Fruit fly (Drosophila melanogaster) whole organism, adult: Measurements from ENCODE around the gene Bx.

ENCODE experiments used
- CG11617 ChIP-seq: fragments of 200-800 bp; sonication (Bioruptor generic); optimal IDR thresholded peaks from 2 replicates; lab custom pipeline; 2017; ENCODE audit warnings: mild to moderate bottlenecking, missing biosample characterization, missing genetic modification reagents, missing genetic modification characterization
- CG12768 ChIP-seq: fragments of 200-800 bp; sonication (Bioruptor generic); optimal IDR thresholded peaks from 2 replicates; lab custom pipeline; 2017; ENCODE audit warnings: missing biosample characterization, missing genetic modification characterization, mild to moderate bottlenecking, moderate library complexity, missing genetic modification reagents
- CG14711 ChIP-seq: fragments of 200-800 bp; sonication (Bioruptor generic); optimal IDR thresholded peaks from 2 replicates; lab custom pipeline; 2018; ENCODE audit warnings: missing biosample characterization, mild to moderate bottlenecking, missing genetic modification characterization, moderate library complexity
- CG1620 ChIP-seq: fragments of 200-800 bp; sonication (Bioruptor generic); optimal IDR thresholded peaks from 2 replicates; lab custom pipeline; 2016; ENCODE audit warnings: missing biosample characterization, missing genetic modification characterization
- CG33017 ChIP-seq: fragments of 200-800 bp; sonication (Bioruptor generic); optimal IDR thresholded peaks from 2 replicates; lab custom pipeline; 2018; ENCODE audit warnings: missing biosample characterization, mild to moderate bottlenecking, missing genetic modification characterization, moderate library complexity
- CG5204 ChIP-seq: fragments of 200-800 bp; sonication (Bioruptor generic); optimal IDR thresholded peaks from 2 replicates; lab custom pipeline; 2016; ENCODE audit warnings: missing biosample characterization, missing genetic modification characterization
- CG7045 ChIP-seq: fragments of 200-800 bp; sonication (Bioruptor generic); optimal IDR thresholded peaks from 2 replicates; lab custom pipeline; 2017; ENCODE audit warnings: missing biosample characterization, mild to moderate bottlenecking, missing genetic modification characterization
- CG7101 ChIP-seq: fragments of 200-800 bp; sonication (Bioruptor generic); optimal IDR thresholded peaks from 2 replicates; lab custom pipeline; 2018; ENCODE audit warnings: missing biosample characterization, mild to moderate bottlenecking, missing genetic modification characterization, moderate library complexity
- Clk ChIP-seq: fragments of 200-800 bp; sonication (Bioruptor generic); optimal IDR thresholded peaks from 2 replicates; lab custom pipeline; 2017; ENCODE audit warnings: missing biosample characterization, missing genetic modification characterization
- Crg-1 ChIP-seq: fragments of 200-800 bp; sonication (Bioruptor generic); optimal IDR thresholded peaks from 2 replicates; lab custom pipeline; 2016; ENCODE audit warnings: missing biosample characterization, missing genetic modification characterization
- Hr96 ChIP-seq: fragments of 200-800 bp; sonication (Bioruptor generic); optimal IDR thresholded peaks from 2 replicates; lab custom pipeline; 2016; ENCODE audit warnings: missing biosample characterization, missing genetic modification characterization
- Mnt ChIP-seq: fragments of 200-800 bp; sonication (Bioruptor generic); optimal IDR thresholded peaks from 2 replicates; lab custom pipeline; 2016; ENCODE audit warnings: missing biosample characterization, mild to moderate bottlenecking, missing genetic modification characterization
- bab1 ChIP-seq: fragments of 200-800 bp; sonication (Bioruptor generic); optimal IDR thresholded peaks from 3 replicates; lab custom pipeline; 2019; ENCODE audit warnings: missing biosample characterization, mild to moderate bottlenecking, missing genetic modification characterization, moderate library complexity
- cic ChIP-seq: fragments of 200-800 bp; sonication (Bioruptor generic); optimal IDR thresholded peaks from 2 replicates; lab custom pipeline; 2017; ENCODE audit warnings: missing biosample characterization, mild to moderate bottlenecking, missing genetic modification characterization, moderate library complexity
- cnc ChIP-seq, 2 experiments: fragments of >200 bp; optimal IDR thresholded peaks; 2 replicates each; lab custom pipeline; 2017
- kay ChIP-seq: fragments of 200-800 bp; sonication (Bioruptor generic); peaks from one replicate; lab custom pipeline; 2016; ENCODE audit warnings: missing biosample characterization, missing genetic modification characterization, borderline replicate concordance
- ovo ChIP-seq: fragments of 200-800 bp; sonication (Bioruptor generic); optimal IDR thresholded peaks from 2 replicates; lab custom pipeline; 2016; ENCODE audit warnings: missing biosample characterization, missing genetic modification characterization
- pad ChIP-seq: fragments of 200-800 bp; sonication (Bioruptor generic); optimal IDR thresholded peaks from 3 replicates; lab custom pipeline; 2017; ENCODE audit warnings: missing biosample characterization, missing genetic modification characterization, mild to moderate bottlenecking, moderate library complexity, missing genetic modification reagents
- tj ChIP-seq: fragments of 200-800 bp; sonication (Bioruptor generic); optimal IDR thresholded peaks from 3 replicates; lab custom pipeline; 2017; ENCODE audit warnings: missing biosample characterization, mild to moderate bottlenecking, missing genetic modification characterization, moderate library complexity
- toe ChIP-seq: fragments of 200-800 bp; sonication (Bioruptor generic); optimal IDR thresholded peaks from 2 replicates; lab custom pipeline; 2016; ENCODE audit warnings: missing biosample characterization, missing genetic modification characterization

Gene Bx

DNA sequence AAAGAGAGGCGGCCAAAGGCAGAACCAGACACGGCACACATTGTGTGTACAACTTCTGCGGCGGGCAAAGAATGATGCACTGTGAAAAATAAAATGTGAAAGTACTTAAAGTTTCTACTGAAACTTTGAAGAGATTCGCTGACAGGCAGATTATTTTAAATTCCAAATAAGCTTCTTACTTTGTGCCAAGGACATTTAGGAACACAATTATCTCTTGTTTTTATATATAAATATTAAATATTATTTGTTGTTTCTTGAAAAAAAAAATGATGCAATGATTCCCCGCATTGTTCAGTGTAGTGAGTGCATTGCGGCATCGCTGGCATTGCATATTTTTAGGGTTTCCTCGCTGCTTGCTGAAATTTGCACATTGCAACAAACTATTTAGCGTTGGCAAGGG is 49.8 kb downstream of the Bx start:
- no peak for TF ChIP-seq Mnt
- no peak for TF ChIP-seq CG7045 (GFP tag; lab: Kevin White, UChicago)
- TF ChIP-seq cnc (optimal IDR thresholded peaks at IDR 0.05; lab: Kevin White, UChicago): no peak
- TF ChIP-seq Crg-1 (GFP tag; lab: Kevin White, UChicago): no peak
- TF ChIP-seq ovo (GFP tag; lab: Kevin White, UChicago): no peak
- no peak for TF ChIP-seq CG11617 (GFP tag; lab: Kevin White, UChicago)
- TF ChIP-seq CG12768 (GFP tag; lab: Kevin White, UChicago): no peak
- no peak for TF ChIP-seq CG14711 (tag; lab: Kevin White, UChicago)
- TF ChIP-seq cic (GFP tag; lab: Kevin White, UChicago): no peak
- TF ChIP-seq Clk (GFP tag; lab: Kevin White, UChicago): no peak
- no peak for TF ChIP-seq bab1 (GFP tag; lab: Kevin White, UChicago)
- no peak for TF ChIP-seq kay (GFP tag; lab: Kevin White, UChicago)
- no peak for TF ChIP-seq pad (GFP tag; lab: Kevin White, UChicago)

DNA sequence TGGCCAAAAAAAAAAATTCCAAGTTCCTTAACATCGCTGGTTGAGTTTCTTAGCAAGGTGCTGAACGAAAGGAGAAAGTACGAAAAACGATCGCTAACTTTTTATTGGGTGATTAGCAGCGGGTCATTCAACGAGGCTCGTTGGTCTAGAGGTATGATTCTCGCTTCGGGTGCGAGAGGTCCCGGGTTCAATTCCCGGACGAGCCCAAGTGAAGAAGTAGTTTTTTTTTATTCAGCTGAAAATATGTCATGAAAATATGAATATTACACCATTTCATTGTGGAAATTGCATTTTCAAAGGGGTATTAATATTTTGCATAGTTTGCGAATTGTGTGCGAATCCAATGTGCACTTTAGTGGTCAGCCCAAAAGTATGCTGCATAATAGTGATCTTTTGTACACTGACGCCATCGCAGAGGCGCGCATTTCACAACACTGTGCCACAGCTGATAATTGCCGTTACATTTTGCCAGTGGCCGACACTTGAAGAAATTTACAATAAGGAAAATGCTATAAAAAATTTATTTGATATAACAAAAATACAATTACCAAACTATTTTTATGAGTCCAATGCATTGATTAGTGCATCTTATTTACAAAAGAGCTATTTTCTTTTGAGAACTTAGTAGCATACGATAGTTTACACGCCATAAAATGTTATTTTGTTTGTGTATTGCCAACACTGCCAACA is 50.5 kb downstream of the Bx start:
- peak; percentile 34 for TF ChIP-seq bab1 (GFP tag; lab: Kevin White, UChicago)
- TF ChIP-seq Clk (GFP tag; lab: Kevin White, UChicago): no peak
- peak; percentile 64 for TF ChIP-seq tj
- TF ChIP-seq ovo (GFP tag; lab: Kevin White, UChicago): peak; percentile 55
- TF ChIP-seq kay (GFP tag; lab: Kevin White, UChicago): no peak
- TF ChIP-seq CG11617 (GFP tag; lab: Kevin White, UChicago): no peak
- TF ChIP-seq CG1620 (GFP tag; lab: Kevin White, UChicago): no peak
- TF ChIP-seq CG12768 (GFP tag; lab: Kevin White, UChicago): no peak
- no peak for TF ChIP-seq Mnt
- no peak for TF ChIP-seq cic (GFP tag; lab: Kevin White, UChicago)
- no peak for TF ChIP-seq cnc (optimal IDR thresholded peaks at IDR 0.05; lab: Kevin White, UChicago)
- no peak for TF ChIP-seq CG14711 (tag; lab: Kevin White, UChicago)
- TF ChIP-seq Crg-1 (GFP tag; lab: Kevin White, UChicago): no peak
- TF ChIP-seq CG7045 (GFP tag; lab: Kevin White, UChicago): no peak
- TF ChIP-seq Hr96: peak; percentile 3
- no peak for TF ChIP-seq CG7101 (tag; lab: Kevin White, UChicago)
- TF ChIP-seq CG33017 (tag; lab: Kevin White, UChicago): no peak
- TF ChIP-seq pad (GFP tag; lab: Kevin White, UChicago): peak; percentile 74
- TF ChIP-seq toe: no peak

DNA sequence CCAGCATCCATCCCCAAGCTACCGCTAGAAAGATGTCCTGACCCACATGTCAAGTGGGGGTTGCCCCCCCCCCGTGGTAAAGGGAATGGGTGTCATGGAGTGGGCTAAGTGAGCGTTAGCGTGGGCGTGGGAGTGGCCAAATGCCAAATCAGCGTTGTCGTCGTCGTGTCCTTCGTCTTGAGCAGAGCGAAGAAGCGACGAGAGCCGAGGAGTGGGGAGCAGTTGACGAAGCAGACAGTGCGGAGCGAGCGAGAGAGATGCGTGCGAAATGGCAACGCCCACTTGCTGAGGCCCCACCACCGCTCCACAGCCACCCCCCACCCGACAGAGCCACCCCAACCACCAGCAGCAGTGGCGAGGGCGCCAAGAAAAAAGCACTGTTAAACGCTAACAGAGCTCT is 59.9 kb downstream of the Bx start:
- TF ChIP-seq Hr96 (no peak), Crg-1 (GFP tag; lab: Kevin White, UChicago) (no peak), CG33017 (tag; lab: Kevin White, UChicago) (no peak), CG7101 (tag; lab: Kevin White, UChicago) (no peak)

DNA sequence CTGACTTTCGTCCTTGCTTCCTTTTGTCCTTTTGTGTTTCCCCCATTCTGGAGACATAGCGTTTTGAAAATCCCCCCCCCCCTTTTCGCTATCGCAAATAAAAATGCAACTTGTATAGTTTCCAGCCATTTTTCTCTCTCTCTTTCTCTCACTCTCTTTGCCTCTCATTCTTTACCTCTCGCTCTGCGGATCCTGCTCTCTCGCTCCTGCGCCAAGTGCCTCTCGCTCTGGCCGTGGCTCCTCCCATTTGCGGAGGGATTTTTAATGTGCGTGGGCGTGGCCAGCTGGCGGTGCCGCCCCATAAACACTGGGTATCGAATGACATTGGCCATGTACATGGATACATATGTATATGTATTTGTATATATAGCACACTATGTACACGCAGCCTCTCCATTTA is 72.0 kb downstream of the Bx start:
- TF ChIP-seq pad (GFP tag; lab: Kevin White, UChicago): no peak
- TF ChIP-seq kay (GFP tag; lab: Kevin White, UChicago): no peak
- no peak for TF ChIP-seq Hr96
- TF ChIP-seq Crg-1 (GFP tag; lab: Kevin White, UChicago): no peak
- no peak for TF ChIP-seq ovo (GFP tag; lab: Kevin White, UChicago)
- no peak for TF ChIP-seq Mnt
- no peak for TF ChIP-seq Clk (GFP tag; lab: Kevin White, UChicago)
- no peak for TF ChIP-seq cnc (optimal IDR thresholded peaks at IDR 0.05; lab: Kevin White, UChicago)
- TF ChIP-seq CG11617 (GFP tag; lab: Kevin White, UChicago): no peak
- no peak for TF ChIP-seq CG7045 (GFP tag; lab: Kevin White, UChicago)
- no peak for TF ChIP-seq CG14711 (tag; lab: Kevin White, UChicago)
- TF ChIP-seq bab1 (GFP tag; lab: Kevin White, UChicago): no peak
- no peak for TF ChIP-seq toe
- no peak for TF ChIP-seq CG5204
- TF ChIP-seq CG1620 (GFP tag; lab: Kevin White, UChicago): no peak

DNA sequence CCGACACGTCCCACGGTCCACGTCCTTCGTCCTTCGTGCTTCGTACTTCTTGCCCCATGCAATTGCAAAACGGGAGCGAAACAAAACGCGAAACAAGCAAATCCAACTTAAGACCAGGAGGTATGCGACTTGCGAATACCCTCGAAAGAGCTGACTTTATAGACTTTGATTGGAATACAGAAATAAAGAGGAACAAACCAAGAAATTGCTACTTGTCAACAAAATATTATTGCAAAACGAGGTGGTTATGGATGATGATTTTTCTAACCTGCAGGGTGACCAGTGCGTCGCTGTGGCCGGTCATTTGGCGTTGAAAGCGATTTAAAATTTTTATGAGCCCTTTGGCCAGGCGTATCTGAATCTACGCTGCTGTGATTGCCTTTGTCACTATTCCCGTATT is 98.2 kb downstream of the Bx start:
- TF ChIP-seq CG14711 (tag; lab: Kevin White, UChicago) (no peak), bab1 (GFP tag; lab: Kevin White, UChicago) (no peak), Crg-1 (GFP tag; lab: Kevin White, UChicago) (no peak), CG7045 (GFP tag; lab: Kevin White, UChicago) (no peak), CG11617 (GFP tag; lab: Kevin White, UChicago) (no peak), CG12768 (GFP tag; lab: Kevin White, UChicago) (no peak), cic (GFP tag; lab: Kevin White, UChicago) (no peak), Mnt (no peak), CG7101 (tag; lab: Kevin White, UChicago) (no peak), ovo (GFP tag; lab: Kevin White, UChicago) (no peak), Clk (GFP tag; lab: Kevin White, UChicago) (no peak), Hr96 (no peak), CG5204 (no peak), CG33017 (tag; lab: Kevin White, UChicago) (no peak), tj (no peak), cnc (optimal IDR thresholded peaks at IDR 0.05; lab: Kevin White, UChicago) (no peak), kay (GFP tag; lab: Kevin White, UChicago) (no peak), toe (no peak)

DNA sequence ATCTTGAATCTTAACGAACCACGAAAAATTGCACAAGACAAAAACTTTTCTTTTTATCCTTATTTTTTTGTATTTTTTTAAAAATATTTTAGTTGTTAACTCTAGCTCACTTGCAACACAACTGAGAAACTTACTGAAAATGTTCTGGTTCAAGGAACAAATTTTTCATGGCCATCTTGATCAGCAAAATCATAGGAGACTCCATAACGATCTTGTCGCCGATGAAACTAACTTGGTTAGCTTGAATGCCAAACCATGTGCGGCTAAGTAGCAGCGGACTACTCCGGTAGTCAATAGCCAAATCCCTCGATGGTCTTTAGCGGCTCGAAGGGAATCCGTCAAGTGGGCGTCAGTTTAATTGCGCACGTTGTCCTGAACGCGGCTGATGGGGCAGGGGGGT is 102.3 kb downstream of the Bx start, which contains the start of gene CG15040:
CG15040 (minus strand) TSS at position 101 of the 400 bp plus-strand sequence.
- TF ChIP-seq toe: no peak
- no peak for TF ChIP-seq CG33017 (tag; lab: Kevin White, UChicago)
- TF ChIP-seq Crg-1 (GFP tag; lab: Kevin White, UChicago): no peak
- no peak for TF ChIP-seq Hr96
- no peak for TF ChIP-seq CG12768 (GFP tag; lab: Kevin White, UChicago)
- no peak for TF ChIP-seq CG1620 (GFP tag; lab: Kevin White, UChicago)
- no peak for TF ChIP-seq kay (GFP tag; lab: Kevin White, UChicago)
- no peak for TF ChIP-seq tj
- no peak for TF ChIP-seq CG11617 (GFP tag; lab: Kevin White, UChicago)
- TF ChIP-seq ovo (GFP tag; lab: Kevin White, UChicago): no peak
